Fruit fly (Drosophila melanogaster) whole organism: ENCODE results near the gene kon.

Source experiments
- psq ChIP-seq: fragments of >200 bp; optimal IDR thresholded peaks from 2 replicates; lab custom pipeline; 2017
- usp ChIP-seq: fragments of >200 bp; optimal IDR thresholded peaks from 2 replicates; lab custom pipeline; 2017; ENCODE audit warnings: missing biosample characterization, missing genetic modification characterization, mixed read lengths

dm6 chr2L:18441220-18441619 is 62.6 kb downstream of the kon start:
- TF ChIP-seq psq (lab: Kevin White, UChicago), result no peak
- TF ChIP-seq usp (GFP tag; lab: Kevin White, UChicago), result no peak
